Worm (Caenorhabditis elegans) whole organism, L3 larva: ENCODE measurements around the gene dot-1.3.
A peak's percentile ranks its signal among the peaks of the same experiment; 100 is the strongest.

Experiments used
- ZK546.5 ChIP-seq: sonication (generic microtip); optimal IDR thresholded peaks from 2 replicates; lab custom pipeline; 2017; ENCODE audit warnings: missing biosample characterization, missing genetic modification characterization
- aly-2 ChIP-seq: fragments of 150-350 bp; optimal IDR thresholded peaks from 2 replicates; lab custom pipeline; 2014; ENCODE audit warnings: missing biosample characterization, missing genetic modification characterization
- ama-1 ChIP-seq: fragments of 150-350 bp; optimal IDR thresholded peaks from 2 replicates; lab custom pipeline; 2018
- ceh-16 ChIP-seq: sonication (generic microtip); optimal IDR thresholded peaks from 2 replicates; lab custom pipeline; 2017; ENCODE audit warnings: missing biosample characterization, missing genetic modification characterization
- ceh-82 ChIP-seq: fragments of 150-350 bp; optimal IDR thresholded peaks from 2 replicates; lab custom pipeline; 2014; ENCODE audit warnings: missing biosample characterization, missing genetic modification characterization
- daf-12 ChIP-seq: fragments of 150-350 bp; optimal IDR thresholded peaks from 2 replicates; lab custom pipeline; 2014; ENCODE audit warnings: missing biosample characterization, missing genetic modification reagents, missing genetic modification characterization
- egl-5 ChIP-seq: fragments of 150-350 bp; optimal IDR thresholded peaks from 2 replicates; lab custom pipeline; 2017; ENCODE audit warnings: missing biosample characterization, missing genetic modification reagents, missing genetic modification characterization, inconsistent platforms
- eor-1 ChIP-seq, 2 experiments: fragments of 150-350 bp; optimal IDR thresholded peaks; 2 replicates each; lab custom pipeline; 2014 to 2018; ENCODE audit warnings: missing biosample characterization in 2 of 2, missing genetic modification characterization in 2 of 2
- jun-1 ChIP-seq: fragments of 150-350 bp; optimal IDR thresholded peaks from 2 replicates; lab custom pipeline; 2014; ENCODE audit warnings: missing biosample characterization, missing genetic modification reagents, missing genetic modification characterization
- lin-15B ChIP-seq: fragments of 150-350 bp; optimal IDR thresholded peaks from 2 replicates; lab custom pipeline; 2014; ENCODE audit warnings: missing biosample characterization, missing genetic modification characterization
- lin-39 ChIP-seq: fragments of 150-350 bp; optimal IDR thresholded peaks from 2 replicates; lab custom pipeline; 2018; ENCODE audit warnings: missing biosample characterization, missing genetic modification reagents, missing genetic modification characterization
- lsy-12 ChIP-seq: sonication (generic microtip); optimal IDR thresholded peaks from 2 replicates; lab custom pipeline; 2016; ENCODE audit warnings: mild to moderate bottlenecking, missing genetic modification characterization, missing compliant biosample characterization
- mml-1 ChIP-seq: fragments of 150-350 bp; sonication (generic microtip); optimal IDR thresholded peaks from 3 replicates; lab custom pipeline; 2014; ENCODE audit warnings: missing biosample characterization, missing genetic modification characterization
- nhr-11 ChIP-seq: fragments of 150-350 bp; optimal IDR thresholded peaks from 2 replicates; lab custom pipeline; 2014; ENCODE audit warnings: missing biosample characterization, missing genetic modification characterization
- nhr-25 ChIP-seq: sonication (generic microtip); optimal IDR thresholded peaks from 2 replicates; lab custom pipeline; 2017; ENCODE audit warnings: missing biosample characterization, missing genetic modification characterization
- nhr-67 ChIP-seq: fragments of 150-350 bp; optimal IDR thresholded peaks from 2 replicates; lab custom pipeline; 2014; ENCODE audit warnings: missing biosample characterization, missing genetic modification characterization
- nhr-76 ChIP-seq: fragments of 150-350 bp; sonication (generic microtip); optimal IDR thresholded peaks from 5 replicates; lab custom pipeline; 2014; ENCODE audit warnings: missing biosample characterization, missing genetic modification characterization
- nhr-77 ChIP-seq: fragments of 150-350 bp; optimal IDR thresholded peaks from 2 replicates; lab custom pipeline; 2014; ENCODE audit warnings: missing biosample characterization, missing genetic modification characterization
- pqm-1 ChIP-seq: fragments of 150-350 bp; optimal IDR thresholded peaks from 2 replicates; lab custom pipeline; 2017; ENCODE audit warnings: missing biosample characterization, missing genetic modification characterization, inconsistent platforms
- unc-62 ChIP-seq: fragments of 150-350 bp; sonication (generic microtip); optimal IDR thresholded peaks from 4 replicates; lab custom pipeline; 2014; ENCODE audit warnings: missing biosample characterization, missing genetic modification reagents, missing genetic modification characterization
- ztf-4 ChIP-seq: fragments of 150-350 bp; optimal IDR thresholded peaks from 2 replicates; lab custom pipeline; 2014; ENCODE audit warnings: missing biosample characterization, missing genetic modification characterization

The dot-1.3 gene

DNA sequence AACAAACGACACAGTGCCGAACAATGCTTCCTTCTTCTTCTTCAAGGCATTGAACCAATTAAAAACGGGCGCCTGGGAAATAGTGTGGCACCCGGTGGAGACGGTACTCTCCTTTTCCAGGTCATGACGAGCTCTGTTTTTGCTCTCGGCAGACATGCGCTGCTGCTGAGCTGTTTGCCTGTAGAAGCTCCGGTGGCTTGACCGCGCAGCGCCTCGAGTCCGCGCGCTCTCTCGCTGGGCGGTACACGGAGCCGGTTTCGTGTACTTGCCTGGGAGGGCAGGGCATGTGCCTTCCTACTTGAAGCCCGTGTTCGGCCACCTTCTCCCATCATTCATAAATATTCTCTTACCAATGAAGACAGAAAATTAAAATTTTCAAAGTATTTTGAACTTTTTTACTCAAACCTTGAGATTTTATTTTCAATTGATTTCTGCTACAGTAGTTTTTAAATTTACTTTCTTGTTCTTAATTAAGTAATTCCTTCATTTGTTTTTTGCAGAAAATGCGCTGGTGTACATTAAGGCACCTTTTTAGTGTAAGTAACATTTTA, 42.2 kb downstream of the dot-1.3 start, which contains the start of gene E01G6.1:
TSS of gene E01G6.1 (plus strand) at position 501 of the 551 bp plus-strand sequence.
- TF ChIP-seq ztf-4, result no peak
- no peak for TF ChIP-seq eor-1 (tag; optimal IDR thresholded peaks at IDR 0.05; lab: Kevin White, UChicago)
- TF ChIP-seq nhr-11, result no peak
- TF ChIP-seq, all 47 proteins: peak for 0

DNA sequence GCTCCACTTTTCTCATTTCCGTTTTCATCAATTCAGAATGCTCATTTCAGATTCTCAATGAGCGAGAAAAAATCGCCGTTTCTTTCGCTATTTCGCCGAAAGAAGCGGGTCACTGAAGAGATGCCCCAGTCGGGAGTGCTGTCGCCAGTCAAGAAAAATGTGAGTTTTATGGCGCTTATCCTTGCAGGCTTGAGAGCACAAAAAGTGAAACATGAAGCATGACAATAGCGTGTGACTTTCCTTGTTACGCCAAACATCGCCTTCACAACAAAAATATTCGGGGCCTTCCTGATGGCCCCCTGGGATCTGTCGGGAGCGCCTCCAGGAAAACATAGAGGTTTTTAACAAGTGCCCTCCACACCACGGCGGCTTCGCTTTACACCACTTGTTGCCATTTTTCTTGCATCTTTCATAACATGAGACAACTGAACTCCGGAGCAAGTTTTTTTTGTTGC, 46.0 kb downstream of the dot-1.3 start, which contains the start of gene E01G6.2:
TSS of gene E01G6.2 (plus strand) at position 51 of the 455 bp plus-strand sequence.
- TF ChIP-seq lin-15B (tag; lab: Kevin White, UChicago) (no peak), lin-39 (tag; lab: Kevin White, UChicago) (peak; percentile 57), aly-2 (tag; lab: Kevin White, UChicago) (no peak), nhr-77 (no peak)
- TF ChIP-seq, all 47 proteins: peak for 1

DNA sequence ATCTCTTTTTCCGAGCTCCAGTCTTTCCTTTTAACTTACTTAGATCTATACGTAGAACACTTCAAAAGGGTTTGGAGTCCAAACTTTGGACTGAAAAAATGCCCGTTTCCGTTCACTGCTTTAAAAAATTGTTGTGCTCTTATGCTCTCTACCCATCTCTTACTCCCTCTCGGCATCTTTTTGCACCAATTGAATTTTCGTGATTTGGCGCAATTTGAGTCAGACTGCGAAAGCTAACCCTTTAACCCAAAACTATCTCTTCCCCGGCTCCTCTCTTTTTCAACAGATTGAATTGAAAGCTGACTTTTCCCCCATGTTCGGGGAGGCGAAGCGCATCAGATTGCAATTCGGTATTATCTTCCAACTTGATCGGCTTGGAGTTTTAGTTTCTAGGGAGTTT, 50.5 kb downstream of the dot-1.3 start:
- no peak for TF ChIP-seq egl-5 (tag; lab: Kevin White, UChicago)
- TF ChIP-seq ceh-16, result no peak
- TF ChIP-seq nhr-76 (tag; lab: Kevin White, UChicago), result no peak
- no peak for TF ChIP-seq pqm-1 (tag; lab: Kevin White, UChicago)
- TF ChIP-seq ZK546.5 (tag; lab: Kevin White, UChicago), result no peak
- TF ChIP-seq nhr-25 (tag; lab: Kevin White, UChicago), result no peak
- TF ChIP-seq unc-62, result no peak
- TF ChIP-seq ama-1 (lab: Kevin White, UChicago), result no peak
- TF ChIP-seq jun-1 (tag; lab: Kevin White, UChicago), result no peak
- TF ChIP-seq daf-12 (tag; lab: Kevin White, UChicago), result no peak
- no peak for TF ChIP-seq lsy-12 (tag; lab: Kevin White, UChicago)
- TF ChIP-seq nhr-67 (tag; lab: Kevin White, UChicago), result no peak
- TF ChIP-seq ceh-82 (tag; lab: Kevin White, UChicago), result no peak
- TF ChIP-seq eor-1 (tag; optimal IDR thresholded peaks at IDR 0.05; lab: Kevin White, UChicago), result no peak
- TF ChIP-seq mml-1 (tag; lab: Kevin White, UChicago), result no peak
